Fruit fly (Drosophila melanogaster): ENCODE measurements around the gene Ost48.

The Ost48 gene

dm6 chrX:9139138-9139537 is 19.2 kb downstream of the Ost48 start (continued):
- TF ChIP-seq Deaf1 (tag; optimal IDR thresholded peaks at IDR 0.05), result peak; percentile 56
- no peak for TF ChIP-seq vfl (GFP tag; optimal IDR thresholded peaks at IDR 0.05)
- peak; percentile 15 for TF ChIP-seq CG6254 (GFP tag; optimal IDR thresholded peaks at IDR 0.05)
- peak; percentile 3 for TF ChIP-seq ATbp (GFP tag; optimal IDR thresholded peaks at IDR 0.05)
- TF ChIP-seq CG14050 (GFP tag; IDR thresholded peaks at IDR 0.05), result no peak
- TF ChIP-seq ase (GFP tag; IDR thresholded peaks at IDR 0.05), result 0 out of 3 replicates have a peak, but pooled peaks have one; percentile 21
- no peak for TF ChIP-seq CG11504 (tag; optimal IDR thresholded peaks at IDR 0.05)
- TF ChIP-seq tap (tag; optimal IDR thresholded peaks at IDR 0.05), result no peak
- peak; percentile 30 for TF ChIP-seq lab (GFP tag; optimal IDR thresholded peaks at IDR 0.05)
- TF ChIP-seq aop (GFP tag; IDR thresholded peaks at IDR 0.05), result peak; percentile 88
- TF ChIP-seq nau (GFP tag; optimal IDR thresholded peaks at IDR 0.05), result peak; percentile 43
- no peak for TF ChIP-seq Hey (tag; optimal IDR thresholded peaks at IDR 0.05)
- no peak for TF ChIP-seq al (GFP tag; IDR thresholded peaks at IDR 0.05)
- no peak for TF ChIP-seq ttk (GFP tag; IDR thresholded peaks at IDR 0.05)
- no peak for TF ChIP-seq CG4360 (GFP tag; IDR thresholded peaks at IDR 0.05)
- no peak for TF ChIP-seq E2f2 (GFP tag; IDR thresholded peaks at IDR 0.05)
- TF ChIP-seq NFAT (GFP tag; IDR thresholded peaks at IDR 0.05), result peak; percentile 23; the same call in 1 of the 2 replicates
- no peak for TF ChIP-seq CG6654 (GFP tag; optimal IDR thresholded peaks at IDR 0.05)
- no peak for TF ChIP-seq CG15479 (GFP tag; optimal IDR thresholded peaks at IDR 0.05)
- TF ChIP-seq CG10654 (GFP tag; optimal IDR thresholded peaks at IDR 0.05), result no peak
- TF ChIP-seq CG12071 (GFP tag; optimal IDR thresholded peaks at IDR 0.05), result peak; percentile 12
- TF ChIP-seq fru (optimal IDR thresholded peaks at IDR 0.05), result no peak
- TF ChIP-seq Awh (GFP tag; IDR thresholded peaks at IDR 0.05), result 0 out of 2 replicates have a peak, but pooled peaks have one; percentile 41
- peak; percentile 20 for TF ChIP-seq CG18599 (GFP tag; optimal IDR thresholded peaks at IDR 0.05)
- peak; percentile 3 for TF ChIP-seq Nf-YC (tag; optimal IDR thresholded peaks at IDR 0.05)
- peak; percentile 23 for TF ChIP-seq kah (GFP tag; optimal IDR thresholded peaks at IDR 0.05)
- no peak for TF ChIP-seq tin (GFP tag; optimal IDR thresholded peaks at IDR 0.05)
- no peak for TF ChIP-seq Aef1 (GFP tag; IDR thresholded peaks at IDR 0.05)
- no peak for TF ChIP-seq YL-1 (GFP tag; optimal IDR thresholded peaks at IDR 0.05)
- no peak for TF ChIP-seq CG14965 (GFP tag; optimal IDR thresholded peaks at IDR 0.05; ENCODE audit: borderline replicate concordance)
- no peak for TF ChIP-seq peb (GFP tag; IDR thresholded peaks at IDR 0.05)
- TF ChIP-seq CG8290 (GFP tag; optimal IDR thresholded peaks at IDR 0.05), result no peak
- peak in 1 of 2 experiments; percentile 57 for TF ChIP-seq CG8290 (tag; optimal IDR thresholded peaks at IDR 0.05)
- peak; percentile 17 for TF ChIP-seq Jarid2 (GFP tag; optimal IDR thresholded peaks at IDR 0.05)
- no peak; the same call in 2 of the 3 replicates for TF ChIP-seq row (GFP tag; IDR thresholded peaks at IDR 0.05)
- no peak for TF ChIP-seq CG13424 (tag; optimal IDR thresholded peaks at IDR 0.05)
- TF ChIP-seq odd (GFP tag; optimal IDR thresholded peaks at IDR 0.05), result no peak
- peak; percentile 41 for TF ChIP-seq mirr (GFP tag; optimal IDR thresholded peaks at IDR 0.05)
- TF ChIP-seq CrebB (tag; optimal IDR thresholded peaks at IDR 0.05), result no peak
- no peak for TF ChIP-seq Atf-2 (GFP tag; optimal IDR thresholded peaks at IDR 0.05)
- TF ChIP-seq pros (GFP tag; optimal IDR thresholded peaks at IDR 0.05), result peak; percentile 27
- TF ChIP-seq CG10462 (GFP tag; optimal IDR thresholded peaks at IDR 0.05), result no peak
- TF ChIP-seq CG17385 (GFP tag; optimal IDR thresholded peaks at IDR 0.05), result no peak
